Worm (Caenorhabditis elegans): ENCODE data around the gene gst-26.

gst-26 gene

DNA sequence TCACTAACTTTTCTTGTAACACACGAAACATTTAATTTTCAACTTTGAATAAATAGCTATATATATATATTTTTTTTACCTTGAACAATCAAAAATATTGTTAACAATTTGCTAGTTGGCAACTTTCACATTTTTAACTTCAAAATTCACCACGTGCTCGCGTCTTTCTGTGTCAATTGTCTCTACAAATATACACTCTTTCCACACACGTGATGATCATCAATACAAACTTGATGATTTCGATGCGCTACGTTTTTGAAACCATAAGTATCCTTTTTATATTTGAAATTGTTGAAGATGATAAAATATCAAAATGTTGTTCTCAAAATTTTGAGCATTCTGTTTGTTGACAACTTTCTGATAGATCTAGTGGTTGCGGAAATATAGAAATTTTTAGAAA, 31.0 kb upstream of the gst-26 start:
- no peak for TF ChIP-seq daf-16 (GFP tag; optimal IDR thresholded peaks at IDR 0.05)
- peak; percentile 33 for TF ChIP-seq daf-16 (tag; optimal IDR thresholded peaks at IDR 0.05)
- peak; percentile 10 for TF ChIP-seq nhr-28 (tag; optimal IDR thresholded peaks at IDR 0.05)
- peak; percentile 72 for TF ChIP-seq hlh-30 (tag; optimal IDR thresholded peaks at IDR 0.05; ENCODE audit: insufficient read depth)
- TF ChIP-seq nhr-77 (tag; optimal IDR thresholded peaks at IDR 0.05) = no peak

DNA sequence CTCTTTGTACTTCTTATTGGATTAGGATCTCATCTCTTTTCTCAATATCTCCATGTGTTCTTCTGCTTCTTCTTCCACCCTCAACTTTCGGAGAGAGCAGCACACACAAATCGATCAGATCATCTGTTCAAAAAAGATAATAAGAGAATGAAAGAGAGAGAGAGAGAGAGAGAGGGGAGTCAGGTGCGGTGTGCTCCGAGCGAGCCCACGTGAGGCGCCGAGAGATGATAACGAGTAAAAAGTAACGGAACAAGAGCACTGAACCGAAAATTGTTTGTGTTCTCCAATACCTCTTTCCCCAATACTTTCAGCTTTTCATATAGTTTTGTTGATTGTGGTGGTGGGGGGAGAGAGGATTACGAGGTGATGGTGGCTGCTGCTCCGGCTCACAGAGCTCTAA, 29.6 kb upstream of the gst-26 start:
- TF ChIP-seq dmd-8 (GFP tag; IDR thresholded peaks at IDR 0.05) (no peak), nhr-25 (tag; optimal IDR thresholded peaks at IDR 0.05; ENCODE audit: borderline replicate concordance, insufficient read depth) (no peak), dve-1 (tag; optimal IDR thresholded peaks at IDR 0.05; ENCODE audit: insufficient read depth) (peak; percentile 81), madf-9 (GFP tag; conservative IDR thresholded peaks at IDR 0.05) (no peak), mxl-3 (GFP tag; optimal IDR thresholded peaks at IDR 0.05) (peak; percentile 62), php-3 (GFP tag; IDR thresholded peaks at IDR 0.05) (no peak), tra-1 (GFP tag; IDR thresholded peaks at IDR 0.05) (peak; percentile 70), F37D6.2 (tag; optimal IDR thresholded peaks at IDR 0.05) (no peak), egl-27 (tag; optimal IDR thresholded peaks at IDR 0.05) (no peak), dmd-6 (GFP tag; IDR thresholded peaks at IDR 0.05) (peak; percentile 81), skn-1 (tag; optimal IDR thresholded peaks at IDR 0.05) (no peak), set-16 (GFP tag; IDR thresholded peaks at IDR 0.05) (peak; percentile 52), ama-1 (optimal IDR thresholded peaks at IDR 0.05) (no peak), hlh-30 (tag; optimal IDR thresholded peaks at IDR 0.05; ENCODE audit: insufficient read depth) (peak; percentile 88), rbr-2 (tag; optimal IDR thresholded peaks at IDR 0.05) (no peak), hif-1 (tag; optimal IDR thresholded peaks at IDR 0.05) (peak in 1 of 2 experiments; percentile 21), fos-1 (tag; optimal IDR thresholded peaks at IDR 0.05) (no peak), mdl-1 (tag; optimal IDR thresholded peaks at IDR 0.05) (peak; percentile 24 to 83), unc-62 (GFP tag; optimal IDR thresholded peaks at IDR 0.05 in 1 of 2) (no peak), unc-62 (tag; optimal IDR thresholded peaks at IDR 0.05) (no peak), ceh-32 (tag; optimal IDR thresholded peaks at IDR 0.05; ENCODE audit: poor library complexity) (no peak), ZK337.2 (GFP tag; IDR thresholded peaks at IDR 0.05) (0 out of 2 replicates have a peak, but pooled peaks have one; percentile 16), pqm-1 (tag; optimal IDR thresholded peaks at IDR 0.05) (peak; percentile 38), daf-16 (GFP tag; optimal IDR thresholded peaks at IDR 0.05) (peak in 1 of 2 experiments; percentile 65), daf-16 (tag; optimal IDR thresholded peaks at IDR 0.05) (peak; percentile 79), lsy-2 (tag; optimal IDR thresholded peaks at IDR 0.05) (peak in 1 of 2 experiments; percentile 26), Y5F2A.4 (GFP tag; optimal IDR thresholded peaks at IDR 0.05) (no peak), nhr-76 (tag; optimal IDR thresholded peaks at IDR 0.05) (no peak), nhr-28 (tag; optimal IDR thresholded peaks at IDR 0.05) (peak; percentile 66), ztf-11 (tag; optimal IDR thresholded peaks at IDR 0.05) (no peak), nhr-48 (tag; optimal IDR thresholded peaks at IDR 0.05) (peak; percentile 3), hlh-11 (tag; optimal IDR thresholded peaks at IDR 0.05) (peak; percentile 94), dpl-1 (GFP tag; optimal IDR thresholded peaks at IDR 0.05) (no peak), mes-2 (tag; optimal IDR thresholded peaks at IDR 0.05; ENCODE audit: poor library complexity, severe bottlenecking) (peak; percentile 10), lin-39 (tag; optimal IDR thresholded peaks at IDR 0.05) (no peak), mep-1 (tag; optimal IDR thresholded peaks at IDR 0.05) (peak; percentile 48), nhr-11 (tag; optimal IDR thresholded peaks at IDR 0.05) (peak; percentile 64), nhr-77 (tag; optimal IDR thresholded peaks at IDR 0.05) (peak; percentile 89)

DNA sequence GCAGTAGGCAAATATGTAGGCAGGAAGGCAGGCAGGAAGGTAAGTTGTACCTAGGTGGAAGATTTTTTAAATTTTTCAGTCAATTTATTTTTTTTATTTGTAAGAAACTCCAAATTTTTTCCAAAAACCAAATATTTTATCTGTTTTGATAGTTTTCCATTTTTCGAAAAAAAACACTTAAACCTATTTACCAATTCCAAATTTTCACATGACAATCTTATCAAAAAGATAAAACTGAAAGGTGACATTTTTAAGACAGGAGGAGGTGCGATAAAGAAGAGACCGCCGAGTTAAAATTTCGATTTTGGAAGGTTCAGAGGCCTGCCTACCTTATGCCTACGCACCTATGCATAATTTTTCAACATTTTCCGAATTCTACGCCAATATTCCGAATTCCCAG, 26.6 kb upstream of the gst-26 start:
- no peak for TF ChIP-seq snpc-1.2 (GFP tag; IDR thresholded peaks at IDR 0.05)
- peak; percentile 46 for TF ChIP-seq dve-1 (tag; optimal IDR thresholded peaks at IDR 0.05; ENCODE audit: insufficient read depth)
- TF ChIP-seq tag-97 (GFP tag; IDR thresholded peaks at IDR 0.05) = no peak
- no peak for TF ChIP-seq nhr-10 (tag; optimal IDR thresholded peaks at IDR 0.05)
- TF ChIP-seq gei-8 (GFP tag; optimal IDR thresholded peaks at IDR 0.05) = no peak
- TF ChIP-seq zfp-3 (GFP tag; conservative IDR thresholded peaks at IDR 0.05) = no peak
- TF ChIP-seq hmg-1.1 (GFP tag; IDR thresholded peaks at IDR 0.05) = no peak
- no peak for TF ChIP-seq hlh-30 (tag; optimal IDR thresholded peaks at IDR 0.05; ENCODE audit: insufficient read depth)
- no peak for TF ChIP-seq F49E8.2 (tag; optimal IDR thresholded peaks at IDR 0.05; ENCODE audit: borderline replicate concordance)
- TF ChIP-seq jun-1 (tag; optimal IDR thresholded peaks at IDR 0.05) = no peak
- no peak for TF ChIP-seq madf-5 (GFP tag; IDR thresholded peaks at IDR 0.05)
- peak; percentile 59 for TF ChIP-seq dmd-6 (GFP tag; IDR thresholded peaks at IDR 0.05)
- peak; percentile 38 for TF ChIP-seq hlh-11 (tag; optimal IDR thresholded peaks at IDR 0.05)
- no peak for TF ChIP-seq lin-13 (GFP tag; optimal IDR thresholded peaks at IDR 0.05)
- no peak for TF ChIP-seq daf-16 (GFP tag; optimal IDR thresholded peaks at IDR 0.05)
- TF ChIP-seq daf-16 (tag; optimal IDR thresholded peaks at IDR 0.05) = peak; percentile 80
- TF ChIP-seq pqm-1 (tag; optimal IDR thresholded peaks at IDR 0.05) = peak; percentile 25
- no peak for TF ChIP-seq madf-9 (GFP tag; conservative IDR thresholded peaks at IDR 0.05)
